In genomic region chr2L:2727812-2728211, dm6 we compare ENCODE assay signal across 3 fruit fly cellular contexts.
A peak's percentile ranks its signal among the peaks of the same experiment; 100 is the strongest.
TF ChIP-seq lines count a peak whose summit lies in the region.

No protein-coding gene starts in this region.

- no peak for TF ChIP-seq CTCF in whole organism, embryonic (GFP tag; optimal IDR thresholded peaks at IDR 0.05; lab: Kevin White, UChicago)

TF ChIP-seq in whole organism, embryonic, 481 proteins besides CTCF, POLR2A, EP300 and RAD21:
- TF ChIP-seq slp2 (GFP tag; optimal IDR thresholded peaks at IDR 0.05; lab: Kevin White, UChicago), result no peak
- TF ChIP-seq grn (GFP tag; optimal IDR thresholded peaks at IDR 0.05; lab: Kevin White, UChicago), result peak; percentile 20
- no peak for TF ChIP-seq CG15011 (GFP tag; optimal IDR thresholded peaks at IDR 0.05; lab: Kevin White, UChicago)
- peak in 1 of 2 experiments; percentile 41 for TF ChIP-seq bsh (GFP tag; optimal IDR thresholded peaks at IDR 0.05; lab: Kevin White, UChicago)
- TF ChIP-seq nom (GFP tag; optimal IDR thresholded peaks at IDR 0.05; lab: Kevin White, UChicago), result peak; percentile 31
- TF ChIP-seq psq (GFP tag; optimal IDR thresholded peaks at IDR 0.05; lab: Kevin White, UChicago), result no peak
- TF ChIP-seq Tbp (GFP tag; optimal IDR thresholded peaks at IDR 0.05; lab: Kevin White, UChicago), result no peak
- peak; percentile 29 for TF ChIP-seq Deaf1 (tag; optimal IDR thresholded peaks at IDR 0.05; lab: Kevin White, UChicago)
- TF ChIP-seq Drgx (GFP tag; IDR thresholded peaks at IDR 0.05; lab: Robert Waterston, UW), result peak; percentile 37; the same call in 1 of the 2 replicates
- peak; percentile 14 for TF ChIP-seq Adf1 (GFP tag; IDR thresholded peaks at IDR 0.05; lab: Robert Waterston, UW)
- TF ChIP-seq chinmo (GFP tag; IDR thresholded peaks at IDR 0.05; lab: Robert Waterston, UW; ENCODE audit: partially characterized antibody), result 0 out of 4 replicates have a peak, but pooled peaks have one; percentile 8
- no peak for TF ChIP-seq CG16815 (GFP tag; optimal IDR thresholded peaks at IDR 0.05; lab: Kevin White, UChicago)
- no peak for TF ChIP-seq crc (GFP tag; optimal IDR thresholded peaks at IDR 0.05; lab: Kevin White, UChicago)
- TF ChIP-seq pita (GFP tag; optimal IDR thresholded peaks at IDR 0.05; lab: Kevin White, UChicago), result no peak

TF ChIP-seq in whole organism, prepupa, 60 proteins besides CTCF, POLR2A, EP300 and RAD21:
- no peak for TF ChIP-seq OdsH (GFP tag; optimal IDR thresholded peaks at IDR 0.05; lab: Kevin White, UChicago)
- TF ChIP-seq pdm3 (GFP tag; optimal IDR thresholded peaks at IDR 0.05; lab: Kevin White, UChicago), result no peak
- peak; percentile 17 for TF ChIP-seq CG9139 (GFP tag; optimal IDR thresholded peaks at IDR 0.05; lab: Kevin White, UChicago)
- no peak for TF ChIP-seq CG8632 (GFP tag; optimal IDR thresholded peaks at IDR 0.05; lab: Kevin White, UChicago)
- no peak for TF ChIP-seq CG10631 (GFP tag; optimal IDR thresholded peaks at IDR 0.05; lab: Kevin White, UChicago)
- no peak for TF ChIP-seq spab (GFP tag; optimal IDR thresholded peaks at IDR 0.05; lab: Kevin White, UChicago)
- no peak for TF ChIP-seq achi (GFP tag; optimal IDR thresholded peaks at IDR 0.05; lab: Kevin White, UChicago)
- no peak for TF ChIP-seq CG3032 (tag; optimal IDR thresholded peaks at IDR 0.05; lab: Kevin White, UChicago)
- no peak for TF ChIP-seq CG1621 (tag; optimal IDR thresholded peaks at IDR 0.05; lab: Kevin White, UChicago)
- TF ChIP-seq CG8119 (GFP tag; IDR thresholded peaks at IDR 0.05; lab: Robert Waterston, UW), result peak; percentile 39; the same call in 1 of the 3 replicates
- TF ChIP-seq CG6163 (GFP tag; IDR thresholded peaks at IDR 0.05; lab: Robert Waterston, UW), result peak; percentile 64; the same call in 2 of the 3 replicates
- TF ChIP-seq CG6276 (GFP tag; optimal IDR thresholded peaks at IDR 0.05; lab: Kevin White, UChicago), result no peak
- TF ChIP-seq net (GFP tag; optimal IDR thresholded peaks at IDR 0.05; lab: Kevin White, UChicago), result no peak
- TF ChIP-seq CG4318 (GFP tag; optimal IDR thresholded peaks at IDR 0.05; lab: Kevin White, UChicago), result no peak
- TF ChIP-seq Sox15 (GFP tag; optimal IDR thresholded peaks at IDR 0.05; lab: Kevin White, UChicago), result no peak
- TF ChIP-seq CG6792 (GFP tag; optimal IDR thresholded peaks at IDR 0.05; lab: Kevin White, UChicago), result no peak
- TF ChIP-seq Hr4 (GFP tag; optimal IDR thresholded peaks at IDR 0.05; lab: Kevin White, UChicago), result no peak
- peak; percentile 46 to 71 for TF ChIP-seq ss (GFP tag; optimal IDR thresholded peaks at IDR 0.05; lab: Kevin White, UChicago)
- no peak for TF ChIP-seq CG31627 (GFP tag; optimal IDR thresholded peaks at IDR 0.05; lab: Kevin White, UChicago)
- TF ChIP-seq Eip78C (GFP tag; lab: Kevin White, UChicago), result peak; percentile 21
- TF ChIP-seq CG15336 (GFP tag; IDR thresholded peaks at IDR 0.05; lab: Robert Waterston, UW), result no peak
- TF ChIP-seq eg (GFP tag; IDR thresholded peaks at IDR 0.05; lab: Robert Waterston, UW), result peak; percentile 46; the same call in 1 of the 3 replicates
- TF ChIP-seq CG7368 (GFP tag; optimal IDR thresholded peaks at IDR 0.05; lab: Kevin White, UChicago), result no peak
TF ChIP-seq in whole organism, prepupa: peak in this region for 6.

TF ChIP-seq in whole organism, pupa, 21 proteins besides CTCF, POLR2A, EP300 and RAD21:
- TF ChIP-seq Snoo (tag; optimal IDR thresholded peaks at IDR 0.05; lab: Kevin White, UChicago) (no peak), fd96Ca (GFP tag; IDR thresholded peaks at IDR 0.05; lab: Robert Waterston, UW) (no peak), CG17806 (tag; optimal IDR thresholded peaks at IDR 0.05; lab: Kevin White, UChicago) (no peak), Pif1B (GFP tag; optimal IDR thresholded peaks at IDR 0.05; lab: Kevin White, UChicago) (no peak), rn (GFP tag; IDR thresholded peaks at IDR 0.05; lab: Robert Waterston, UW) (no peak), EcR (GFP tag; optimal IDR thresholded peaks at IDR 0.05; lab: Kevin White, UChicago) (no peak), CG13204 (GFP tag; optimal IDR thresholded peaks at IDR 0.05; lab: Kevin White, UChicago) (peak; percentile 27), CG12605 (GFP tag; IDR thresholded peaks at IDR 0.05; lab: Robert Waterston, UW) (peak; percentile 43; the same call in 1 of the 2 replicates), Ets98B (GFP tag; IDR thresholded peaks at IDR 0.05; lab: Robert Waterston, UW) (no peak), CG14655 (GFP tag; optimal IDR thresholded peaks at IDR 0.05; lab: Kevin White, UChicago) (no peak), CG4496 (GFP tag; IDR thresholded peaks at IDR 0.05; lab: Robert Waterston, UW) (no peak; the same call in 2 of the 3 replicates), CG15710 (tag; optimal IDR thresholded peaks at IDR 0.05; lab: Kevin White, UChicago) (peak; percentile 8)
